Worm (Caenorhabditis elegans) whole organism, L1 larva: ENCODE results near the gene Y73F8A.20.

Experiments
- C04F5.9 ChIP-seq: sonication (generic microtip); optimal IDR thresholded peaks from 2 replicates; lab custom pipeline; 2016; ENCODE audit warnings: missing genetic modification characterization, missing compliant biosample characterization
- C34B4.2 ChIP-seq: sonication (generic microtip); optimal IDR thresholded peaks from 2 replicates; lab custom pipeline; 2017; ENCODE audit warnings: mild to moderate bottlenecking, missing genetic modification characterization, missing compliant biosample characterization
- F16B12.6 ChIP-seq: fragments of 150-350 bp; optimal IDR thresholded peaks from 2 replicates; lab custom pipeline; 2014; ENCODE audit warnings: missing biosample characterization, missing genetic modification characterization
- Y116A8C.19 ChIP-seq: sonication (generic microtip); optimal IDR thresholded peaks from 2 replicates; lab custom pipeline; 2016; ENCODE audit warnings: missing compliant biosample characterization, missing genetic modification characterization, borderline replicate concordance
- aha-1 ChIP-seq: fragments of 150-350 bp; optimal IDR thresholded peaks from 2 replicates; lab custom pipeline; 2014; ENCODE audit warnings: missing biosample characterization, missing genetic modification characterization
- alr-1 ChIP-seq: fragments of 200-800 bp; sonication (Bioruptor generic); optimal IDR thresholded peaks from 2 replicates; lab custom pipeline; 2018; ENCODE audit warnings: borderline replicate concordance, mild to moderate bottlenecking, missing genetic modification characterization, missing compliant biosample characterization
- ceh-8 ChIP-seq: fragments of 200-800 bp; sonication (Bioruptor generic); optimal IDR thresholded peaks from 2 replicates; lab custom pipeline; 2018; ENCODE audit warnings: mild to moderate bottlenecking, missing genetic modification characterization, moderate library complexity, missing compliant biosample characterization
- ceh-82 ChIP-seq, 3 experiments: fragments of 150-350 bp in 1 of 3; sonication (generic microtip) in 2 of 3; optimal IDR thresholded peaks; 2 replicates each; lab custom pipeline; 2014 to 2017; ENCODE audit warnings: missing biosample characterization in 3 of 3, missing genetic modification characterization in 3 of 3
- dsc-1 ChIP-seq: sonication (generic microtip); optimal IDR thresholded peaks from 2 replicates; lab custom pipeline; 2016; ENCODE audit warnings: mild to moderate bottlenecking, missing genetic modification characterization, missing compliant biosample characterization
- efl-1 ChIP-seq, 4 experiments: fragments of 150-350 bp; optimal IDR thresholded peaks in 3 of 4; peaks in 1 of 4; 1 replicate in 1 of 4; 2 replicates in 3 of 4; lab custom pipeline; 2014; ENCODE audit warnings: missing biosample characterization in 2 of 4, missing genetic modification characterization in 2 of 4, missing genetic modification reagents in 2 of 4
- fkh-4 ChIP-seq: sonication (generic microtip); optimal IDR thresholded peaks from 2 replicates; lab custom pipeline; 2016; ENCODE audit warnings: missing compliant biosample characterization, missing genetic modification characterization, borderline replicate concordance
- fkh-8 ChIP-seq: sonication (generic microtip); optimal IDR thresholded peaks from 2 replicates; lab custom pipeline; 2016; ENCODE audit warnings: mild to moderate bottlenecking, missing genetic modification characterization, missing compliant biosample characterization
- grh-1 ChIP-seq: fragments of 200-800 bp; sonication (Bioruptor generic); IDR thresholded peaks from 2 replicates; pipeline ENCODE4 v1.3.6; 2022; ENCODE audit warnings: missing genetic modification reagents, missing genetic modification characterization, missing compliant biosample characterization
- hpl-2 ChIP-seq: fragments of 150-350 bp; optimal IDR thresholded peaks from 2 replicates; lab custom pipeline; 2014; ENCODE audit warnings: missing biosample characterization, missing genetic modification reagents, missing genetic modification characterization
- lin-14 ChIP-seq: fragments of 200-800 bp; sonication (Bioruptor generic); optimal IDR thresholded peaks from 2 replicates; lab custom pipeline; 2018; ENCODE audit warnings: mild to moderate bottlenecking, missing genetic modification characterization, moderate library complexity, missing compliant biosample characterization
- lir-3 ChIP-seq: sonication (generic microtip); optimal IDR thresholded peaks from 2 replicates; lab custom pipeline; 2016; ENCODE audit warnings: mild to moderate bottlenecking, missing genetic modification characterization, moderate library complexity, missing compliant biosample characterization; ENCODE audit not compliant: poor library complexity
- mef-2 ChIP-seq: fragments of 150-350 bp; optimal IDR thresholded peaks from 2 replicates; lab custom pipeline; 2014; ENCODE audit warnings: missing biosample characterization, missing genetic modification characterization
- mep-1 ChIP-seq: fragments of 150-350 bp; optimal IDR thresholded peaks from 2 replicates; lab custom pipeline; 2014; ENCODE audit warnings: missing biosample characterization, missing genetic modification characterization
- nhr-11 ChIP-seq: fragments of 150-350 bp; optimal IDR thresholded peaks from 2 replicates; lab custom pipeline; 2014; ENCODE audit warnings: missing biosample characterization, missing genetic modification characterization
- nhr-12 ChIP-seq: sonication (generic microtip); optimal IDR thresholded peaks from 2 replicates; lab custom pipeline; 2017; ENCODE audit warnings: missing biosample characterization, missing genetic modification characterization
- nhr-19 ChIP-seq: fragments of 200-800 bp; sonication (Bioruptor generic); conservative IDR thresholded peaks from 2 replicates; pipeline ENCODE4 v1.3.6; 2022; ENCODE audit warnings: missing genetic modification characterization, missing compliant biosample characterization
- nhr-20 ChIP-seq: sonication (generic microtip); optimal IDR thresholded peaks from 2 replicates; lab custom pipeline; 2016; ENCODE audit warnings: mild to moderate bottlenecking, missing genetic modification characterization, missing compliant biosample characterization
- nhr-28 ChIP-seq: fragments of 150-350 bp; optimal IDR thresholded peaks from 2 replicates; lab custom pipeline; 2014; ENCODE audit warnings: missing biosample characterization, missing genetic modification characterization
- nhr-77 ChIP-seq: fragments of 150-350 bp; optimal IDR thresholded peaks from 2 replicates; lab custom pipeline; 2014; ENCODE audit warnings: missing biosample characterization, missing genetic modification characterization
- nhr-85 ChIP-seq: sonication (generic microtip); peaks from one replicate; lab custom pipeline; 2016; ENCODE audit warnings: missing genetic modification characterization, inconsistent platforms, missing compliant biosample characterization
- skn-1 ChIP-seq: fragments of 150-350 bp; optimal IDR thresholded peaks from 2 replicates; lab custom pipeline; 2014; ENCODE audit warnings: missing biosample characterization, missing genetic modification characterization
- sptf-1 ChIP-seq: fragments of 150-350 bp; optimal IDR thresholded peaks from 2 replicates; lab custom pipeline; 2014; ENCODE audit warnings: missing biosample characterization, missing genetic modification characterization
- sup-37 ChIP-seq: fragments of 200-800 bp; sonication (Bioruptor generic); optimal IDR thresholded peaks from 2 replicates; lab custom pipeline; 2018; ENCODE audit warnings: mild to moderate bottlenecking, missing genetic modification characterization, missing compliant biosample characterization
- tlp-1 ChIP-seq: fragments of 150-350 bp; optimal IDR thresholded peaks from 2 replicates; lab custom pipeline; 2014; ENCODE audit warnings: missing biosample characterization, missing genetic modification characterization
- unc-130 ChIP-seq: fragments of 150-350 bp; optimal IDR thresholded peaks from 2 replicates; lab custom pipeline; 2017; ENCODE audit warnings: missing biosample characterization, missing genetic modification characterization, inconsistent platforms
- unc-30 ChIP-seq: sonication (generic microtip); optimal IDR thresholded peaks from 2 replicates; lab custom pipeline; 2017; ENCODE audit warnings: missing biosample characterization, missing genetic modification characterization
- unc-62 ChIP-seq: fragments of 150-350 bp; optimal IDR thresholded peaks from 2 replicates; lab custom pipeline; 2014; ENCODE audit warnings: missing biosample characterization, missing genetic modification reagents, missing genetic modification characterization
- unc-86 ChIP-seq: sonication (generic microtip); optimal IDR thresholded peaks from 2 replicates; lab custom pipeline; 2016; ENCODE audit warnings: missing genetic modification characterization, missing compliant biosample characterization
- vab-15 ChIP-seq: sonication (generic microtip); optimal IDR thresholded peaks from 2 replicates; lab custom pipeline; 2017; ENCODE audit warnings: missing genotype, mild to moderate bottlenecking, missing genetic modification characterization, missing compliant biosample characterization
- xbp-1 ChIP-seq: sonication (generic microtip); optimal IDR thresholded peaks from 2 replicates; lab custom pipeline; 2016; ENCODE audit warnings: missing genetic modification characterization, missing compliant biosample characterization
- zag-1 ChIP-seq: fragments of 150-350 bp; optimal IDR thresholded peaks from 2 replicates; lab custom pipeline; 2014; ENCODE audit warnings: missing biosample characterization, missing genetic modification characterization
- ztf-11 ChIP-seq, 2 experiments: sonication (generic microtip); optimal IDR thresholded peaks; 2 replicates each; lab custom pipeline; 2016 to 2017; ENCODE audit warnings: missing genetic modification characterization in 2 of 2, missing biosample characterization in 1 of 2, missing compliant biosample characterization in 1 of 2
- ztf-4 ChIP-seq: fragments of 150-350 bp; optimal IDR thresholded peaks from 2 replicates; lab custom pipeline; 2014; ENCODE audit warnings: missing biosample characterization, missing genetic modification characterization

Y73F8A.20 gene

ce11 chrIV:15378160-15378559 lies at the start of gene Y73F8A.20:
Gene Y73F8A.20 (plus strand): TSS chrIV:15378460.
- no peak for TF ChIP-seq unc-86 (tag; lab: Kevin White, UChicago)
- TF ChIP-seq F16B12.6 = no peak
- no peak for TF ChIP-seq nhr-28 (tag; lab: Kevin White, UChicago)
- TF ChIP-seq zag-1 = no peak
- no peak for TF ChIP-seq xbp-1
- TF ChIP-seq lir-3 (tag; lab: Kevin White, UChicago) = no peak
- no peak for TF ChIP-seq unc-30 (tag; lab: Kevin White, UChicago)
- no peak for TF ChIP-seq ztf-4 (tag; lab: Kevin White, UChicago)
- TF ChIP-seq fkh-4 (tag; lab: Kevin White, UChicago) = no peak
- no peak for TF ChIP-seq nhr-19 (GFP tag; lab: Robert Waterston, UW)
- no peak for TF ChIP-seq ceh-8 (GFP tag; lab: Kevin White, UChicago)
- no peak for TF ChIP-seq alr-1 (tag; lab: Kevin White, UChicago)
- TF ChIP-seq nhr-20 = no peak

ce11 chrIV:15336778-15337177 lies 41.5 kb upstream of the Y73F8A.20 start, which contains the start of gene irld-59:
Gene irld-59 (plus strand): TSS chrIV:15337078.
- TF ChIP-seq nhr-77 (no peak), vab-15 (no peak), sup-37 (GFP tag; lab: Kevin White, UChicago) (no peak), sptf-1 (tag; lab: Kevin White, UChicago) (no peak), lir-3 (tag; lab: Kevin White, UChicago) (no peak), skn-1 (no peak), grh-1 (GFP tag; lab: Robert Waterston, UW) (no peak), ztf-11 (tag; optimal IDR thresholded peaks at IDR 0.05; lab: Kevin White, UChicago) (no peak), mef-2 (tag; lab: Kevin White, UChicago) (no peak), unc-86 (tag; lab: Kevin White, UChicago) (no peak), fkh-4 (tag; lab: Kevin White, UChicago) (no peak)
- TF ChIP-seq, all 84 proteins: peak for 0

- TF ChIP-seq efl-1 (optimal IDR thresholded peaks at IDR 0.05; lab: Kevin White, UChicago) (no peak), efl-1 (GFP tag; optimal IDR thresholded peaks at IDR 0.05 in 1 of 2; lab: Kevin White, UChicago) (peak in 1 of 2 experiments; percentile 24), lir-3 (tag; lab: Kevin White, UChicago) (no peak)
Measured at ce11 chrIV:15361244-15361643, 17.0 kb upstream of the Y73F8A.20 start, which contains the start of gene cpna-4. Gene cpna-4 (plus strand): TSS chrIV:15361544.

- TF ChIP-seq unc-62 (GFP tag; lab: Kevin White, UChicago) (no peak), vab-15 (no peak), nhr-11 (no peak), unc-86 (tag; lab: Kevin White, UChicago) (peak; percentile 13), nhr-85 (tag; lab: Kevin White, UChicago) (peak; percentile 44)
- TF ChIP-seq, all 84 proteins: peak for 2
Measured at ce11 chrIV:15361884-15362283, 16.4 kb upstream of the Y73F8A.20 start.

ce11 chrIV:15377473-15377872 lies 787 bp upstream of the Y73F8A.20 start:
- TF ChIP-seq efl-1 (optimal IDR thresholded peaks at IDR 0.05; lab: Kevin White, UChicago) = no peak
- no peak for TF ChIP-seq efl-1 (GFP tag; optimal IDR thresholded peaks at IDR 0.05 in 1 of 2; lab: Kevin White, UChicago)
- no peak for TF ChIP-seq Y116A8C.19 (tag; lab: Kevin White, UChicago)
- no peak for TF ChIP-seq skn-1
- no peak for TF ChIP-seq C04F5.9 (tag; lab: Kevin White, UChicago)
- no peak for TF ChIP-seq tlp-1 (tag; lab: Kevin White, UChicago)
- TF ChIP-seq nhr-85 (tag; lab: Kevin White, UChicago) = no peak
- no peak for TF ChIP-seq nhr-12 (tag; lab: Kevin White, UChicago)
- TF ChIP-seq hpl-2 (GFP tag; lab: Kevin White, UChicago) = no peak
- TF ChIP-seq sup-37 (GFP tag; lab: Kevin White, UChicago) = no peak
- TF ChIP-seq ceh-82 (tag; optimal IDR thresholded peaks at IDR 0.05; lab: Kevin White, UChicago) = no peak
- TF ChIP-seq unc-130 = no peak
- no peak for TF ChIP-seq dsc-1 (tag; lab: Kevin White, UChicago)
- TF ChIP-seq sptf-1 (tag; lab: Kevin White, UChicago) = no peak
- no peak for TF ChIP-seq mep-1
- no peak for TF ChIP-seq grh-1 (GFP tag; lab: Robert Waterston, UW)
- TF ChIP-seq lin-14 (GFP tag; lab: Kevin White, UChicago) = no peak
- no peak for TF ChIP-seq aha-1 (tag; lab: Kevin White, UChicago)
- no peak for TF ChIP-seq C34B4.2
- TF ChIP-seq ceh-8 (GFP tag; lab: Kevin White, UChicago) = no peak
- no peak for TF ChIP-seq fkh-8 (tag; lab: Kevin White, UChicago)
